Worm (Caenorhabditis elegans): ENCODE results near the gene ttr-57.

ce11 chrV:20574314-20574713 is 30.6 kb upstream of the ttr-57 start, which contains the start of gene clec-263:
- TF ChIP-seq nhr-12 (tag; optimal IDR thresholded peaks at IDR 0.05) (no peak), ztf-11 (tag; optimal IDR thresholded peaks at IDR 0.05) (no peak), nhr-237 (tag; optimal IDR thresholded peaks at IDR 0.05) (no peak), nhr-10 (tag; optimal IDR thresholded peaks at IDR 0.05) (no peak), ztf-4 (tag; optimal IDR thresholded peaks at IDR 0.05) (no peak), unc-62 (GFP tag; optimal IDR thresholded peaks at IDR 0.05) (no peak), skn-1 (tag; optimal IDR thresholded peaks at IDR 0.05) (no peak), lsy-2 (tag; optimal IDR thresholded peaks at IDR 0.05) (no peak), elt-3 (tag; optimal IDR thresholded peaks at IDR 0.05) (no peak), nhr-129 (tag; optimal IDR thresholded peaks at IDR 0.05) (no peak), nhr-11 (tag; optimal IDR thresholded peaks at IDR 0.05) (no peak)
